Worm (Caenorhabditis elegans) whole organism, young adult: ENCODE measurements around the gene F45E12.6.

Source experiments
- B0019.2 ChIP-seq: fragments of 200-800 bp; sonication (Bioruptor generic); conservative IDR thresholded peaks from 2 replicates; pipeline ENCODE4 v1.3.6; 2022; ENCODE audit warnings: missing genetic modification reagents, missing genetic modification characterization, missing compliant biosample characterization
- C17E4.6 ChIP-seq: fragments of 200-800 bp; sonication (Bioruptor generic); IDR thresholded peaks from 2 replicates; pipeline ENCODE4 v1.3.6; 2022; ENCODE audit warnings: missing genetic modification reagents, missing genetic modification characterization, missing compliant biosample characterization
- D2030.7 ChIP-seq: fragments of 200-800 bp; sonication (Bioruptor generic); IDR thresholded peaks from 2 replicates; pipeline ENCODE4 v1.3.6; 2022; ENCODE audit warnings: missing genetic modification reagents, missing genetic modification characterization, missing compliant biosample characterization
- F33H1.4 ChIP-seq: fragments of 200-800 bp; sonication (Bioruptor generic); IDR thresholded peaks from 2 replicates; pipeline ENCODE4 v1.3.6; 2022; ENCODE audit warnings: missing genetic modification reagents, missing genetic modification characterization, missing compliant biosample characterization
- F37B4.10 ChIP-seq: fragments of 200-800 bp; sonication (Bioruptor generic); IDR thresholded peaks from 2 replicates; pipeline ENCODE4 v1.3.6; 2022; ENCODE audit warnings: missing genetic modification characterization, missing compliant biosample characterization
- F49E8.2 ChIP-seq: sonication (generic microtip); optimal IDR thresholded peaks from 3 replicates; lab custom pipeline; 2017; ENCODE audit warnings: missing genetic modification characterization, mild to moderate bottlenecking, missing compliant biosample characterization, antibody characterized with exemption, moderate library complexity; ENCODE audit not compliant: insufficient read depth
- K12H6.12 ChIP-seq: fragments of 200-800 bp; sonication (Bioruptor generic); optimal IDR thresholded peaks from 2 replicates; lab custom pipeline; 2018; ENCODE audit warnings: mild to moderate bottlenecking, missing genetic modification characterization, missing compliant biosample characterization
- Y95B8A.8 ChIP-seq: fragments of 200-800 bp; sonication (Bioruptor generic); IDR thresholded peaks from 2 replicates; pipeline ENCODE4 v1.3.6; 2022; ENCODE audit warnings: missing genetic modification reagents, missing genetic modification characterization, missing compliant biosample characterization
- akir-1 ChIP-seq: fragments of 200-800 bp; sonication (Bioruptor generic); optimal IDR thresholded peaks from 2 replicates; lab custom pipeline; 2018; ENCODE audit warnings: mild to moderate bottlenecking, missing genetic modification characterization, moderate library complexity, missing compliant biosample characterization
- ama-1 ChIP-seq, 3 experiments: fragments of 150-350 bp in 1 of 3; sonication (generic microtip) in 2 of 3; optimal IDR thresholded peaks; 2 replicates each; lab custom pipeline; 2014 to 2018; ENCODE audit warnings: missing biosample characterization in 2 of 3, missing genetic modification characterization in 2 of 3, missing genetic modification reagents in 2 of 3
- aptf-2 ChIP-seq: fragments of 200-800 bp; sonication (Bioruptor generic); conservative IDR thresholded peaks from 2 replicates; pipeline ENCODE4 v1.3.6; 2022; ENCODE audit warnings: missing genetic modification reagents, missing genetic modification characterization, missing compliant biosample characterization
- aptf-3 ChIP-seq: fragments of 200-800 bp; sonication (Bioruptor generic); IDR thresholded peaks from 2 replicates; pipeline ENCODE4 v1.3.6; 2022; ENCODE audit warnings: missing genetic modification characterization, missing compliant biosample characterization
- atf-7 ChIP-seq: sonication (generic microtip); optimal IDR thresholded peaks from 2 replicates; lab custom pipeline; 2017; ENCODE audit warnings: mild to moderate bottlenecking, missing genetic modification characterization, missing compliant biosample characterization
- attf-5 ChIP-seq: fragments of 200-800 bp; sonication (Bioruptor generic); optimal IDR thresholded peaks from 2 replicates; lab custom pipeline; 2018; ENCODE audit warnings: mild to moderate bottlenecking, missing genetic modification characterization, missing compliant biosample characterization
- bed-2 ChIP-seq: fragments of 200-800 bp; sonication (Bioruptor generic); IDR thresholded peaks from 2 replicates; pipeline ENCODE4 v1.3.6; 2022; ENCODE audit warnings: missing genetic modification reagents, missing genetic modification characterization, missing compliant biosample characterization
- cebp-1 ChIP-seq, 2 experiments: fragments of 200-800 bp in 1 of 2; sonication (Bioruptor generic) in 1 of 2; sonication (generic microtip) in 1 of 2; IDR thresholded peaks in 1 of 2; optimal IDR thresholded peaks in 1 of 2; 2 replicates each; pipeline versions ENCODE4 v1.3.6 to Lab custom; 2017 to 2022; ENCODE audit warnings: missing compliant biosample characterization in 2 of 2, missing genetic modification characterization in 2 of 2, mild to moderate bottlenecking in 1 of 2, missing genetic modification reagents in 1 of 2, moderate library complexity in 1 of 2
- ceh-91 ChIP-seq: fragments of 200-800 bp; sonication (Bioruptor generic); IDR thresholded peaks from 2 replicates; pipeline ENCODE4 v1.3.6; 2022; ENCODE audit warnings: missing genetic modification reagents, missing genetic modification characterization, missing compliant biosample characterization
- chd-7 ChIP-seq: sonication (generic microtip); optimal IDR thresholded peaks from 2 replicates; lab custom pipeline; 2016; ENCODE audit warnings: mild to moderate bottlenecking, missing genetic modification characterization, moderate library complexity, missing compliant biosample characterization
- die-1 ChIP-seq: sonication (generic microtip); optimal IDR thresholded peaks from 2 replicates; lab custom pipeline; 2016; ENCODE audit warnings: missing genotype, mild to moderate bottlenecking, missing genetic modification characterization, missing compliant biosample characterization
- dpl-1 ChIP-seq: fragments of 150-350 bp; optimal IDR thresholded peaks from 2 replicates; lab custom pipeline; 2014; ENCODE audit warnings: missing biosample characterization, missing genetic modification reagents, missing genetic modification characterization
- efl-1 ChIP-seq: fragments of 150-350 bp; optimal IDR thresholded peaks from 2 replicates; lab custom pipeline; 2014; ENCODE audit warnings: missing biosample characterization, missing genetic modification reagents, missing genetic modification characterization
- egrh-3 ChIP-seq: fragments of 200-800 bp; sonication (Bioruptor generic); IDR thresholded peaks from 2 replicates; pipeline ENCODE4 v1.3.6; 2022; ENCODE audit warnings: missing genetic modification reagents, missing genetic modification characterization, missing compliant biosample characterization
- ekl-4 ChIP-seq: fragments of 200-800 bp; sonication (Bioruptor generic); IDR thresholded peaks from 2 replicates; pipeline ENCODE4 v1.3.6; 2022; ENCODE audit warnings: missing genetic modification reagents, missing genetic modification characterization, missing compliant biosample characterization
- hlh-12 ChIP-seq: sonication (generic microtip); optimal IDR thresholded peaks from 2 replicates; lab custom pipeline; 2016; ENCODE audit warnings: missing genetic modification characterization, missing compliant biosample characterization
- hsf-1 ChIP-seq: fragments of 200-800 bp; sonication (Bioruptor generic); IDR thresholded peaks from 2 replicates; pipeline ENCODE4 v1.3.6; 2022; ENCODE audit warnings: missing genetic modification reagents, missing genetic modification characterization, missing compliant biosample characterization
- let-607 ChIP-seq, 2 experiments: fragments of 200-800 bp in 1 of 2; sonication (Bioruptor generic) in 1 of 2; sonication (generic microtip) in 1 of 2; optimal IDR thresholded peaks; 2 replicates each; lab custom pipeline; 2016 to 2018; ENCODE audit warnings: mild to moderate bottlenecking in 2 of 2, missing compliant biosample characterization in 2 of 2, missing genetic modification characterization in 2 of 2, moderate library complexity in 2 of 2, missing genotype in 1 of 2
- lin-26 ChIP-seq: fragments of 200-800 bp; sonication (Bioruptor generic); IDR thresholded peaks from 2 replicates; pipeline ENCODE4 v1.3.6; 2022; ENCODE audit warnings: missing genetic modification reagents, missing genetic modification characterization, missing compliant biosample characterization
- lin-54 ChIP-seq: fragments of 200-800 bp; sonication (Bioruptor generic); optimal IDR thresholded peaks from 2 replicates; lab custom pipeline; 2018; ENCODE audit warnings: mild to moderate bottlenecking, missing genetic modification characterization, missing compliant biosample characterization
- lsl-1 ChIP-seq: fragments of 200-800 bp; sonication (Bioruptor generic); optimal IDR thresholded peaks from 2 replicates; lab custom pipeline; 2018; ENCODE audit warnings: mild to moderate bottlenecking, missing genetic modification characterization, moderate library complexity, missing compliant biosample characterization
- madf-10 ChIP-seq: sonication (generic microtip); optimal IDR thresholded peaks from 2 replicates; lab custom pipeline; 2016; ENCODE audit warnings: mild to moderate bottlenecking, missing genetic modification characterization, missing compliant biosample characterization
- mcd-1 ChIP-seq: fragments of 200-800 bp; sonication (Bioruptor generic); IDR thresholded peaks from 2 replicates; pipeline ENCODE4 v1.3.6; 2022; ENCODE audit warnings: missing genetic modification reagents, missing genetic modification characterization, missing compliant biosample characterization
- mel-28 ChIP-seq: sonication (generic microtip); optimal IDR thresholded peaks from 2 replicates; lab custom pipeline; 2016; ENCODE audit warnings: borderline replicate concordance, mild to moderate bottlenecking, missing genetic modification characterization, missing compliant biosample characterization
- mes-4 ChIP-seq: sonication (generic microtip); optimal IDR thresholded peaks from 2 replicates; lab custom pipeline; 2016; ENCODE audit warnings: missing genotype, missing genetic modification characterization, missing compliant biosample characterization
- pha-4 ChIP-seq: fragments of 150-350 bp; sonication (generic microtip); optimal IDR thresholded peaks from 2 replicates; lab custom pipeline; 2014; ENCODE audit warnings: missing biosample characterization, missing genetic modification reagents, missing genetic modification characterization
- repo-1 ChIP-seq: sonication (generic microtip); optimal IDR thresholded peaks from 2 replicates; lab custom pipeline; 2017; ENCODE audit warnings: mild to moderate bottlenecking, missing genetic modification characterization, missing compliant biosample characterization
- snpc-3.4 ChIP-seq: sonication (generic microtip); optimal IDR thresholded peaks from 2 replicates; lab custom pipeline; 2017; ENCODE audit warnings: missing genetic modification characterization, mild to moderate bottlenecking, missing compliant biosample characterization, antibody characterized with exemption, moderate library complexity, missing genotype, missing genetic modification reagents
- unc-130 ChIP-seq: sonication (generic microtip); optimal IDR thresholded peaks from 2 replicates; lab custom pipeline; 2016; ENCODE audit warnings: missing genetic modification reagents, missing genetic modification characterization, missing compliant biosample characterization
- xnd-1 ChIP-seq: sonication (generic microtip); optimal IDR thresholded peaks from 2 replicates; lab custom pipeline; 2016; ENCODE audit warnings: missing genotype, missing genetic modification reagents, missing genetic modification characterization, missing compliant biosample characterization
- zfh-2 ChIP-seq: fragments of 200-800 bp; sonication (Bioruptor generic); conservative IDR thresholded peaks from 2 replicates; pipeline ENCODE4 v1.3.6; 2022; ENCODE audit warnings: missing genetic modification reagents, missing genetic modification characterization, missing compliant biosample characterization
- ztf-26 ChIP-seq: sonication (generic microtip); optimal IDR thresholded peaks from 2 replicates; lab custom pipeline; 2017; ENCODE audit warnings: missing genetic modification characterization, missing compliant biosample characterization
- ztf-28 ChIP-seq: fragments of 200-800 bp; sonication (Bioruptor generic); IDR thresholded peaks from 2 replicates; pipeline ENCODE4 v1.3.6; 2022; ENCODE audit warnings: missing genetic modification reagents, missing genetic modification characterization, missing compliant biosample characterization

The F45E12.6 gene

ce11 chrII:7353027-7353426 lies 39.0 kb upstream of the F45E12.6 start (continued):
- no peak for TF ChIP-seq pha-4 (tag; lab: Kevin White, UChicago)
- TF ChIP-seq hsf-1 (GFP tag; lab: Robert Waterston, UW) = peak; percentile 23; the same call in 1 of the 2 replicates
- TF ChIP-seq K12H6.12 (tag; lab: Kevin White, UChicago) = no peak
- TF ChIP-seq mes-4 (tag; lab: Kevin White, UChicago) = no peak
- peak; percentile 29; the same call in 1 of the 2 replicates for TF ChIP-seq egrh-3 (GFP tag; lab: Robert Waterston, UW)
- TF ChIP-seq repo-1 (tag; lab: Kevin White, UChicago) = no peak
- no peak for TF ChIP-seq zfh-2 (GFP tag; lab: Robert Waterston, UW)
- peak; percentile 65 for TF ChIP-seq lsl-1 (GFP tag; lab: Kevin White, UChicago)
- TF ChIP-seq Y95B8A.8 (GFP tag; lab: Robert Waterston, UW) = no peak
- no peak for TF ChIP-seq C17E4.6 (GFP tag; lab: Robert Waterston, UW)
- peak; percentile 58 for TF ChIP-seq ceh-91 (GFP tag; lab: Robert Waterston, UW)
- TF ChIP-seq mcd-1 (GFP tag; lab: Robert Waterston, UW) = peak; percentile 69
- TF ChIP-seq attf-5 (GFP tag; lab: Kevin White, UChicago) = no peak
- no peak for TF ChIP-seq madf-10
- peak; percentile 76 for TF ChIP-seq F33H1.4
- peak; percentile 55 for TF ChIP-seq D2030.7
- no peak for TF ChIP-seq ekl-4 (GFP tag; lab: Robert Waterston, UW)

- TF ChIP-seq aptf-2 (GFP tag; lab: Robert Waterston, UW) (0 out of 2 replicates have a peak, but pooled peaks have one; percentile 9), ztf-28 (GFP tag; lab: Robert Waterston, UW) (no peak), let-607 (tag; optimal IDR thresholded peaks at IDR 0.05; lab: Kevin White, UChicago) (peak in 1 of 2 experiments; percentile 70), hsf-1 (GFP tag; lab: Robert Waterston, UW) (peak; percentile 54; the same call in 1 of the 2 replicates)
Observed at ce11 chrII:7352507-7352906, 38.5 kb upstream of the F45E12.6 start, which contains the start of gene hsp-4. hsp-4 (minus strand) TSS chrII:7352645.

ce11 chrII:7348063-7348462 lies 34.1 kb upstream of the F45E12.6 start:
- no peak for TF ChIP-seq akir-1 (GFP tag; lab: Kevin White, UChicago)

DNA sequence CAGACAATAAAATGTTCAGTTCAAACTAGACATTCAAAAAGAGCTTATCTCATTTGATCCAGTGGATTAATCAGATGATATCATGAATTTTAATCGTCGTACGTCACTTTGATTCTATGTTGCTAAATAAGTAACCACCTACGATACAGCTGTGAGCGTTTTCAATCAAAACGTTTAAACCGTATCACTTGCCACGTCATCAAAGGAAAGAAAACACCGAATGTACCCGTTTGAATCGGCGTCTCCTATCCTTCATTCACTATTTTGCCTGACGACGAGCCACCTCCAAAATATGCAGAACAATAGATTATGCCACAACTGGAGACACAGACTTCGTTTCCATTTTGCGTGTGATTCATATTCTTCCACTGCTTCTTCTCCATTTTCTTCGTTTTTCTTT lies 31.9 kb upstream of the F45E12.6 start:
- TF ChIP-seq lin-54 = no peak
- TF ChIP-seq B0019.2 (GFP tag; lab: Robert Waterston, UW) = no peak

- TF ChIP-seq snpc-3.4 (tag; lab: Kevin White, UChicago) (no peak), mel-28 (tag; lab: Kevin White, UChicago) (no peak), unc-130 (GFP tag; lab: Kevin White, UChicago) (no peak), attf-5 (GFP tag; lab: Kevin White, UChicago) (no peak), akir-1 (GFP tag; lab: Kevin White, UChicago) (no peak), F49E8.2 (tag; lab: Kevin White, UChicago) (no peak), atf-7 (tag; lab: Kevin White, UChicago) (no peak), mes-4 (tag; lab: Kevin White, UChicago) (no peak), F37B4.10 (no peak), die-1 (tag; lab: Kevin White, UChicago) (no peak), hlh-12 (no peak), cebp-1 (GFP tag; IDR thresholded peaks at IDR 0.05; lab: Robert Waterston, UW) (no peak), cebp-1 (tag; optimal IDR thresholded peaks at IDR 0.05; lab: Kevin White, UChicago) (peak; percentile 1), ama-1 (optimal IDR thresholded peaks at IDR 0.05; lab: Kevin White, UChicago) (peak; percentile 24), ama-1 (GFP tag; optimal IDR thresholded peaks at IDR 0.05; lab: Kevin White, UChicago) (no peak), chd-7 (tag; lab: Kevin White, UChicago) (peak; percentile 13), lin-26 (GFP tag; lab: Robert Waterston, UW) (no peak), aptf-3 (GFP tag; lab: Robert Waterston, UW) (no peak), dpl-1 (GFP tag; lab: Kevin White, UChicago) (no peak), B0019.2 (GFP tag; lab: Robert Waterston, UW) (no peak), bed-2 (GFP tag; lab: Robert Waterston, UW) (no peak), xnd-1 (tag; lab: Kevin White, UChicago) (no peak), ztf-26 (tag; lab: Kevin White, UChicago) (no peak), efl-1 (no peak)
Observed at ce11 chrII:7343668-7344067, 29.7 kb upstream of the F45E12.6 start.
